Fruit fly (Drosophila melanogaster) whole organism, embryonic: ENCODE results near the gene CG45218.

Experiments used
- ATbp ChIP-seq: fragments of 200-800 bp; sonication (Bioruptor generic); optimal IDR thresholded peaks from 2 replicates; lab custom pipeline; 2017; ENCODE audit warnings: missing biosample characterization, mild to moderate bottlenecking, missing genetic modification characterization, missing genetic modification reagents
- BtbVII ChIP-seq: fragments of 200-800 bp; sonication (Bioruptor generic); optimal IDR thresholded peaks from 3 replicates; lab custom pipeline; 2017; ENCODE audit warnings: missing biosample characterization, mild to moderate bottlenecking, missing genetic modification characterization
- C15 ChIP-seq: fragments of 200-800 bp; sonication (Bioruptor generic); IDR thresholded peaks from 3 replicates; pipeline ENCODE4 v1.3.6; 2022; ENCODE audit warnings: missing biosample characterization, missing genetic modification characterization
- CG10959 ChIP-seq: fragments of 200-800 bp; sonication (Bioruptor generic); IDR thresholded peaks from 2 replicates; pipeline ENCODE4 v1.3.6; 2022; ENCODE audit warnings: missing biosample characterization, missing genetic modification characterization
- CG11723 ChIP-seq: fragments of 200-800 bp; sonication (Bioruptor generic); optimal IDR thresholded peaks from 2 replicates; lab custom pipeline; 2017; ENCODE audit warnings: missing biosample characterization, mild to moderate bottlenecking, missing genetic modification characterization
- CG12071 ChIP-seq: fragments of 200-800 bp; sonication (Bioruptor generic); optimal IDR thresholded peaks from 3 replicates; lab custom pipeline; 2018; ENCODE audit warnings: missing biosample characterization, mild to moderate bottlenecking, missing genetic modification characterization
- CG12744 ChIP-seq: fragments of 200-800 bp; sonication (Bioruptor generic); optimal IDR thresholded peaks from 2 replicates; lab custom pipeline; 2016; ENCODE audit warnings: missing biosample characterization, missing genetic modification characterization
- CG13123 ChIP-seq: fragments of 200-800 bp; sonication (Bioruptor generic); optimal IDR thresholded peaks from 2 replicates; lab custom pipeline; 2016; ENCODE audit warnings: missing biosample characterization, missing genetic modification characterization
- CG14710 ChIP-seq: fragments of 200-800 bp; sonication (Bioruptor generic); optimal IDR thresholded peaks from 3 replicates; lab custom pipeline; 2019; ENCODE audit warnings: missing biosample characterization, mild to moderate bottlenecking, missing genetic modification characterization, moderate library complexity
- CG15011 ChIP-seq: fragments of 200-800 bp; sonication (Bioruptor generic); optimal IDR thresholded peaks from 3 replicates; lab custom pipeline; 2018; ENCODE audit warnings: missing biosample characterization, mild to moderate bottlenecking, missing genetic modification characterization
- CG15073 ChIP-seq: fragments of 200-800 bp; sonication (Bioruptor generic); optimal IDR thresholded peaks from 2 replicates; lab custom pipeline; 2016; ENCODE audit warnings: missing biosample characterization, missing genetic modification characterization
- CG1529 ChIP-seq: fragments of 200-800 bp; sonication (Bioruptor generic); optimal IDR thresholded peaks from 3 replicates; lab custom pipeline; 2018; ENCODE audit warnings: missing biosample characterization, missing genetic modification characterization
- CG16779 ChIP-seq: fragments of 200-800 bp; sonication (Bioruptor generic); IDR thresholded peaks from 2 replicates; pipeline ENCODE4 v1.3.6; 2022; ENCODE audit warnings: missing biosample characterization, missing genetic modification characterization
- CG17361 ChIP-seq: fragments of 200-800 bp; sonication (Bioruptor generic); IDR thresholded peaks from 3 replicates; pipeline ENCODE4 v1.3.6; 2022; ENCODE audit warnings: missing biosample characterization, missing genetic modification characterization
- CG18011 ChIP-seq: fragments of 200-800 bp; sonication (Bioruptor generic); optimal IDR thresholded peaks from 2 replicates; lab custom pipeline; 2017; ENCODE audit warnings: missing biosample characterization, missing genetic modification characterization, mild to moderate bottlenecking, moderate library complexity, missing genotype
- CG18599 ChIP-seq: fragments of 200-800 bp; sonication (Bioruptor generic); optimal IDR thresholded peaks from 3 replicates; lab custom pipeline; 2017; ENCODE audit warnings: missing biosample characterization, missing genetic modification characterization, mild to moderate bottlenecking, moderate library complexity, missing genetic modification reagents
- CG34422 ChIP-seq: fragments of 200-800 bp; sonication (Bioruptor generic); IDR thresholded peaks from 3 replicates; pipeline ENCODE4 v1.3.6; 2022; ENCODE audit warnings: missing biosample characterization, missing genetic modification characterization
- CG6765 ChIP-seq: fragments of 200-800 bp; sonication (Bioruptor generic); optimal IDR thresholded peaks from 3 replicates; lab custom pipeline; 2017; ENCODE audit warnings: missing biosample characterization, mild to moderate bottlenecking, missing genetic modification characterization
- CG8765 ChIP-seq: fragments of 200-800 bp; sonication (Bioruptor generic); IDR thresholded peaks from 2 replicates; pipeline ENCODE4 v1.3.6; 2022; ENCODE audit warnings: missing biosample characterization, missing genetic modification characterization
- CG9797 ChIP-seq: fragments of 200-800 bp; sonication (Bioruptor generic); optimal IDR thresholded peaks from 3 replicates; lab custom pipeline; 2018; ENCODE audit warnings: missing biosample characterization, mild to moderate bottlenecking, missing genetic modification characterization
- D19B ChIP-seq: fragments of 200-800 bp; sonication (Bioruptor generic); optimal IDR thresholded peaks from 2 replicates; lab custom pipeline; 2017; ENCODE audit warnings: missing biosample characterization, mild to moderate bottlenecking, missing genetic modification characterization
- Dfd ChIP-seq, 2 experiments: fragments of >200 bp; optimal IDR thresholded peaks; 2 replicates each; lab custom pipeline; 2017; ENCODE audit warnings: missing biosample characterization in 2 of 2, missing genetic modification characterization in 2 of 2
- Ets65A ChIP-seq: fragments of 200-800 bp; sonication (Bioruptor generic); peaks from one replicate; lab custom pipeline; 2016; ENCODE audit warnings: missing biosample characterization, missing genetic modification characterization
- Fer3 ChIP-seq: fragments of 200-800 bp; sonication (Bioruptor generic); optimal IDR thresholded peaks from 2 replicates; lab custom pipeline; 2018; ENCODE audit warnings: missing biosample characterization, mild to moderate bottlenecking, missing genetic modification characterization, moderate library complexity
- HLH4C ChIP-seq: fragments of 200-800 bp; sonication (Bioruptor generic); IDR thresholded peaks from 3 replicates; pipeline ENCODE4 v1.3.6; 2022; ENCODE audit warnings: missing biosample characterization, missing genetic modification characterization; ENCODE audit not compliant: partially characterized antibody
- Hr78 ChIP-seq, 2 experiments: fragments of 200-800 bp in 1 of 2; fragments of >200 bp in 1 of 2; sonication (Bioruptor generic) in 1 of 2; optimal IDR thresholded peaks; 2 replicates each; lab custom pipeline; 2017 to 2019; ENCODE audit warnings: missing biosample characterization in 2 of 2, missing genetic modification characterization in 2 of 2, mild to moderate bottlenecking in 1 of 2, moderate library complexity in 1 of 2
- Sox102F ChIP-seq: fragments of 200-800 bp; sonication (Bioruptor generic); optimal IDR thresholded peaks from 2 replicates; lab custom pipeline; 2018; ENCODE audit warnings: missing biosample characterization, mild to moderate bottlenecking, missing genetic modification characterization, moderate library complexity
- Trl ChIP-seq, 3 experiments: fragments of >200 bp in 2 of 3; fragments of 200-800 bp in 1 of 3; sonication (Bioruptor generic) in 1 of 3; optimal IDR thresholded peaks; 2 replicates in 1 of 3; 3 replicates in 2 of 3; lab custom pipeline; 2016 to 2017; ENCODE audit warnings: missing biosample characterization in 1 of 3, missing genetic modification characterization in 1 of 3
- Xbp1 ChIP-seq: fragments of 200-800 bp; sonication (Bioruptor generic); optimal IDR thresholded peaks from 3 replicates; lab custom pipeline; 2016; ENCODE audit warnings: missing biosample characterization, mild to moderate bottlenecking, missing genetic modification characterization
- bab2 ChIP-seq: fragments of 200-800 bp; sonication (Bioruptor generic); optimal IDR thresholded peaks from 2 replicates; lab custom pipeline; 2016; ENCODE audit warnings: missing biosample characterization, missing genetic modification characterization
- bsh ChIP-seq, 2 experiments: fragments of 200-800 bp; sonication (Bioruptor generic); optimal IDR thresholded peaks; 2 replicates each; lab custom pipeline; 2017 to 2018; ENCODE audit warnings: mild to moderate bottlenecking in 2 of 2, missing biosample characterization in 2 of 2, missing genetic modification characterization in 2 of 2, moderate library complexity in 1 of 2
- chm ChIP-seq: fragments of 200-800 bp; sonication (Bioruptor generic); IDR thresholded peaks from 2 replicates; pipeline ENCODE4 v1.3.6; 2022; ENCODE audit warnings: missing biosample characterization, missing genetic modification characterization
- dm ChIP-seq: fragments of 200-800 bp; sonication (Bioruptor generic); optimal IDR thresholded peaks from 3 replicates; lab custom pipeline; 2016; ENCODE audit warnings: missing biosample characterization, missing genetic modification characterization
- ftz-f1 ChIP-seq: fragments of 200-800 bp; sonication (Bioruptor generic); optimal IDR thresholded peaks from 2 replicates; lab custom pipeline; 2016; ENCODE audit warnings: missing biosample characterization, missing genetic modification characterization
- gsb-n ChIP-seq: fragments of 200-800 bp; sonication (Bioruptor generic); optimal IDR thresholded peaks from 3 replicates; lab custom pipeline; 2018; ENCODE audit warnings: missing biosample characterization, mild to moderate bottlenecking, missing genetic modification characterization
- hbn ChIP-seq: fragments of 200-800 bp; sonication (Bioruptor generic); IDR thresholded peaks from 2 replicates; pipeline ENCODE4 v1.3.6; 2022; ENCODE audit warnings: missing biosample characterization, missing genetic modification characterization; ENCODE audit not compliant: partially characterized antibody
- inv ChIP-seq: fragments of 200-800 bp; sonication (Bioruptor generic); IDR thresholded peaks from 2 replicates; pipeline ENCODE4 v1.3.6; 2022; ENCODE audit warnings: missing biosample characterization, missing genetic modification characterization; ENCODE audit not compliant: partially characterized antibody
- kah ChIP-seq: fragments of 200-800 bp; sonication (Bioruptor generic); optimal IDR thresholded peaks from 2 replicates; lab custom pipeline; 2018; ENCODE audit warnings: missing biosample characterization, mild to moderate bottlenecking, missing genetic modification characterization
- kay ChIP-seq: fragments of 200-800 bp; sonication (Bioruptor generic); optimal IDR thresholded peaks from 2 replicates; lab custom pipeline; 2016; ENCODE audit warnings: missing biosample characterization, missing genetic modification characterization
- lilli ChIP-seq: fragments of 200-800 bp; sonication (Bioruptor generic); optimal IDR thresholded peaks from 3 replicates; lab custom pipeline; 2016; ENCODE audit warnings: missing biosample characterization, missing genetic modification characterization
- lmd ChIP-seq: fragments of 200-800 bp; sonication (Bioruptor generic); IDR thresholded peaks from 2 replicates; pipeline ENCODE4 v1.3.6; 2022; ENCODE audit warnings: missing biosample characterization, missing genetic modification characterization
- lov ChIP-seq, 2 experiments: fragments of 200-800 bp in 1 of 2; fragments of >200 bp in 1 of 2; sonication (Bioruptor generic) in 1 of 2; IDR thresholded peaks in 1 of 2; optimal IDR thresholded peaks in 1 of 2; 2 replicates in 1 of 2; 3 replicates in 1 of 2; pipeline versions ENCODE4 v1.3.6 to Lab custom; 2017 to 2022; ENCODE audit warnings: missing biosample characterization in 1 of 2, missing genetic modification characterization in 1 of 2
- oc ChIP-seq: fragments of 200-800 bp; sonication (Bioruptor generic); optimal IDR thresholded peaks from 2 replicates; lab custom pipeline; 2018; ENCODE audit warnings: missing biosample characterization, mild to moderate bottlenecking, missing genetic modification characterization, moderate library complexity
- sens-2 ChIP-seq: fragments of 200-800 bp; sonication (Bioruptor generic); IDR thresholded peaks from 2 replicates; pipeline ENCODE4 v1.3.6; 2022; ENCODE audit warnings: missing biosample characterization, missing genetic modification characterization
- sqz ChIP-seq: fragments of 200-800 bp; sonication (Bioruptor generic); optimal IDR thresholded peaks from 3 replicates; lab custom pipeline; 2018; ENCODE audit warnings: missing biosample characterization, mild to moderate bottlenecking, missing genetic modification characterization
- sr ChIP-seq: fragments of 200-800 bp; sonication (Bioruptor generic); IDR thresholded peaks from 3 replicates; pipeline ENCODE4 v1.3.6; 2022; ENCODE audit warnings: missing biosample characterization, missing genetic modification characterization
- unpg ChIP-seq: fragments of 200-800 bp; sonication (Bioruptor generic); optimal IDR thresholded peaks from 3 replicates; lab custom pipeline; 2018; ENCODE audit warnings: missing biosample characterization, mild to moderate bottlenecking, missing genetic modification characterization, moderate library complexity
- usp ChIP-seq: fragments of >200 bp; optimal IDR thresholded peaks from 2 replicates; lab custom pipeline; 2017; ENCODE audit warnings: missing biosample characterization, missing genetic modification characterization

CG45218 gene

DNA sequence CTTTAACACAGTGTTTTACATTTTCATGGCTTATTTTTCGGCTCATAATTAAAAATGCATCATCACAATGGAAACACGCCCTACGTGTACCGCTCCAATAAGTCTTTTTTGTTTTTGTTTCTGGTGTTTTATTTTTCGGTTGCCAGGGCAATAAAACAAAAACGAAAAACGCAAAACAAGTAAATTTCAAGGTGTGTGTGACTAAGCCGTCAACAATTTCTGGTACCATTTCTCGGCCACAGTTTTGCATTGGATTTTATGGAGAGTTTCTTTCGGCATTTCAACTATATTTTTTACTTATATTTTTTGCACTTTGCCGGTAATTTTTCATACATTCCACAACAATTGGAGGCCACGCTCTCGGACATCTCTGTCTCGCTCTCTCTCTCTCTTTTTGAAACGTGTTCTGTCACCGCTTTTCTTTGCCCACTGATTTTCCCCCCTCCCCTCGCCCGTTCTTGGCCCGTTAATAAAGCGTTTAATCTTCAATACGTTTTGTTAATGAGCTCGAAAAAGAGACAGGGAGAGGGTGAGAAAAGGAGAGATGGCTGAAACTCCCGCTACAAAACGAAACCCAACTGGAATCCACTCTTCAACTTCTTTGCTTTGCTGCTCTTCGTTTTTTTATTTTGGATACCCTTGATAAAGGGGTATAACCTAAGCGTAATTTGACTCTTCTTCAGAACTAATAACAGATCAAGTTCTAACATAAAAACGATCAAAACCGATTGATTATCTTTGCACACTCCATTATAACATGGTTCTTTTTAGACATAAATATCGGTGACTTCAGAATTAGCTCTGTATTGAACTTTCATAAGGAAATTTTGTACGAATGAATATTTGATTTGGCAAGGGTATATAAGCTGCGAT, 2.6 kb upstream of the CG45218 start (continued):
- TF ChIP-seq CG10959 (GFP tag; lab: Robert Waterston, UW): no peak
- no peak for TF ChIP-seq unpg (GFP tag; lab: Kevin White, UChicago)
- TF ChIP-seq CG14710 (tag; lab: Kevin White, UChicago): no peak
- no peak for TF ChIP-seq CG8765 (GFP tag; lab: Robert Waterston, UW)
- TF ChIP-seq CG12071 (GFP tag; lab: Kevin White, UChicago): no peak
- no peak for TF ChIP-seq CG12744
- no peak for TF ChIP-seq Dfd (GFP tag; optimal IDR thresholded peaks at IDR 0.05; lab: Kevin White, UChicago)
- TF ChIP-seq inv: no peak
- no peak for TF ChIP-seq bab2
- no peak for TF ChIP-seq CG1529
- no peak for TF ChIP-seq CG17361 (GFP tag; lab: Robert Waterston, UW)
- no peak for TF ChIP-seq oc
- TF ChIP-seq lilli (GFP tag; lab: Kevin White, UChicago): no peak
- TF ChIP-seq Hr78 (GFP tag; optimal IDR thresholded peaks at IDR 0.05; lab: Kevin White, UChicago): no peak
- TF ChIP-seq Sox102F (GFP tag; lab: Kevin White, UChicago): peak; percentile 50
- no peak for TF ChIP-seq lmd (GFP tag; lab: Robert Waterston, UW)
- TF ChIP-seq ATbp (GFP tag; lab: Kevin White, UChicago): no peak
- TF ChIP-seq sr (GFP tag; lab: Robert Waterston, UW): no peak
- TF ChIP-seq lov (optimal IDR thresholded peaks at IDR 0.05; lab: Kevin White, UChicago): no peak
- no peak for TF ChIP-seq lov (GFP tag; IDR thresholded peaks at IDR 0.05; lab: Robert Waterston, UW)
- TF ChIP-seq CG16779 (GFP tag; lab: Robert Waterston, UW): no peak
- no peak for TF ChIP-seq hbn (GFP tag; lab: Robert Waterston, UW)
- peak; percentile 31 for TF ChIP-seq CG18599 (GFP tag; lab: Kevin White, UChicago)
- TF ChIP-seq HLH4C: no peak
- TF ChIP-seq CG34422 (GFP tag; lab: Robert Waterston, UW): no peak
- TF ChIP-seq CG15011 (GFP tag; lab: Kevin White, UChicago): no peak
- TF ChIP-seq bsh (GFP tag; optimal IDR thresholded peaks at IDR 0.05; lab: Kevin White, UChicago): no peak
- peak; percentile 15 to 45 for TF ChIP-seq Trl (optimal IDR thresholded peaks at IDR 0.05; lab: Kevin White, UChicago)
- TF ChIP-seq Trl (GFP tag; optimal IDR thresholded peaks at IDR 0.05; lab: Kevin White, UChicago): no peak
- TF ChIP-seq CG9797 (GFP tag; lab: Kevin White, UChicago): no peak
- no peak for TF ChIP-seq CG15073 (GFP tag; lab: Kevin White, UChicago)
- no peak for TF ChIP-seq ftz-f1 (GFP tag; lab: Kevin White, UChicago)
- peak; percentile 3 for TF ChIP-seq Fer3 (tag; lab: Kevin White, UChicago)
- TF ChIP-seq CG13123 (GFP tag; lab: Kevin White, UChicago): no peak
- TF ChIP-seq CG18011 (GFP tag; lab: Kevin White, UChicago): no peak
- no peak for TF ChIP-seq dm (GFP tag; lab: Kevin White, UChicago)
- peak; percentile 53 for TF ChIP-seq D19B (GFP tag; lab: Kevin White, UChicago)
- TF ChIP-seq gsb-n (tag; lab: Kevin White, UChicago): peak; percentile 46
- TF ChIP-seq C15: no peak
- TF ChIP-seq chm (GFP tag; lab: Robert Waterston, UW): no peak
- TF ChIP-seq sqz (GFP tag; lab: Kevin White, UChicago): peak; percentile 44
- TF ChIP-seq kay (GFP tag; lab: Kevin White, UChicago): no peak
- TF ChIP-seq CG11723 (GFP tag; lab: Kevin White, UChicago): no peak
- no peak for TF ChIP-seq Ets65A (GFP tag; lab: Kevin White, UChicago)
- TF ChIP-seq CG6765 (GFP tag; lab: Kevin White, UChicago): peak; percentile 15
- no peak for TF ChIP-seq usp
- TF ChIP-seq kah: no peak
- no peak for TF ChIP-seq Xbp1
- TF ChIP-seq BtbVII (GFP tag; lab: Kevin White, UChicago): no peak
- no peak for TF ChIP-seq sens-2
